Fruit fly (Drosophila melanogaster) whole organism, embryonic: ENCODE results near the gene pyd.

ENCODE experiments used
- Blimp-1 ChIP-seq: fragments of 200-800 bp; sonication (Bioruptor generic); optimal IDR thresholded peaks from 3 replicates; lab custom pipeline; 2018; ENCODE audit warnings: missing biosample characterization, missing genetic modification characterization, mild to moderate bottlenecking, moderate library complexity, missing genetic modification reagents
- CG10267 ChIP-seq: fragments of 200-800 bp; sonication (Bioruptor generic); optimal IDR thresholded peaks from 2 replicates; lab custom pipeline; 2018; ENCODE audit warnings: missing biosample characterization, mild to moderate bottlenecking, missing genetic modification characterization, moderate library complexity
- CG11504 ChIP-seq: fragments of 200-800 bp; sonication (Bioruptor generic); optimal IDR thresholded peaks from 3 replicates; lab custom pipeline; 2019; ENCODE audit warnings: missing biosample characterization, mild to moderate bottlenecking, missing genetic modification characterization, moderate library complexity
- CG11696 ChIP-seq: fragments of 200-800 bp; sonication (Bioruptor generic); IDR thresholded peaks from 2 replicates; pipeline ENCODE4 v1.3.6; 2022; ENCODE audit warnings: missing biosample characterization, missing genetic modification characterization
- CG12769 ChIP-seq: fragments of 200-800 bp; sonication (Bioruptor generic); optimal IDR thresholded peaks from 2 replicates; lab custom pipeline; 2019; ENCODE audit warnings: missing biosample characterization, mild to moderate bottlenecking, missing genetic modification characterization, moderate library complexity
- CG14014 ChIP-seq: fragments of 200-800 bp; sonication (Bioruptor generic); IDR thresholded peaks from 2 replicates; pipeline ENCODE4 v1.3.6; 2022; ENCODE audit warnings: missing biosample characterization, missing genetic modification characterization
- CG16779 ChIP-seq: fragments of 200-800 bp; sonication (Bioruptor generic); IDR thresholded peaks from 2 replicates; pipeline ENCODE4 v1.3.6; 2022; ENCODE audit warnings: missing biosample characterization, missing genetic modification characterization
- CG17361 ChIP-seq: fragments of 200-800 bp; sonication (Bioruptor generic); IDR thresholded peaks from 3 replicates; pipeline ENCODE4 v1.3.6; 2022; ENCODE audit warnings: missing biosample characterization, missing genetic modification characterization
- CG2712 ChIP-seq: fragments of 200-800 bp; optimal IDR thresholded peaks from 3 replicates; lab custom pipeline; 2019; ENCODE audit warnings: missing biosample characterization, mild to moderate bottlenecking, missing genetic modification characterization, moderate library complexity
- CG2875 ChIP-seq: fragments of 200-800 bp; sonication (Bioruptor generic); optimal IDR thresholded peaks from 2 replicates; lab custom pipeline; 2017; ENCODE audit warnings: missing biosample characterization, mild to moderate bottlenecking, missing genetic modification characterization, missing genetic modification reagents
- CG30020 ChIP-seq: fragments of 200-800 bp; optimal IDR thresholded peaks from 2 replicates; lab custom pipeline; 2019; ENCODE audit warnings: missing biosample characterization, mild to moderate bottlenecking, missing genetic modification characterization, moderate library complexity
- CG3065 ChIP-seq: fragments of 200-800 bp; sonication (Bioruptor generic); optimal IDR thresholded peaks from 2 replicates; lab custom pipeline; 2016; ENCODE audit warnings: missing biosample characterization, missing genetic modification characterization
- CG31365 ChIP-seq: fragments of 200-800 bp; sonication (Bioruptor generic); optimal IDR thresholded peaks from 2 replicates; lab custom pipeline; 2018; ENCODE audit warnings: missing biosample characterization, mild to moderate bottlenecking, missing genetic modification characterization
- CG31441 ChIP-seq: fragments of 200-800 bp; sonication (Bioruptor generic); IDR thresholded peaks from 2 replicates; pipeline ENCODE4 v1.3.6; 2022; ENCODE audit warnings: missing biosample characterization, missing genetic modification characterization
- CG3838 ChIP-seq: fragments of 200-800 bp; sonication (Bioruptor generic); optimal IDR thresholded peaks from 3 replicates; lab custom pipeline; 2016; ENCODE audit warnings: missing biosample characterization, missing genetic modification characterization
- CG3847 ChIP-seq: fragments of 200-800 bp; sonication (Bioruptor generic); IDR thresholded peaks from 2 replicates; pipeline ENCODE4 v1.3.6; 2022; ENCODE audit warnings: missing biosample characterization, missing genetic modification characterization
- CG4360 ChIP-seq: fragments of 200-800 bp; sonication (Bioruptor generic); IDR thresholded peaks from 2 replicates; pipeline ENCODE4 v1.3.6; 2022; ENCODE audit warnings: missing biosample characterization, missing genetic modification characterization
- CG4424 ChIP-seq: fragments of 200-800 bp; sonication (Bioruptor generic); optimal IDR thresholded peaks from 3 replicates; lab custom pipeline; 2016; ENCODE audit warnings: missing biosample characterization, missing genetic modification characterization
- CG7839 ChIP-seq: fragments of 200-800 bp; sonication (Bioruptor generic); optimal IDR thresholded peaks from 3 replicates; lab custom pipeline; 2018; ENCODE audit warnings: missing biosample characterization, mild to moderate bottlenecking, missing genetic modification characterization, moderate library complexity
- CG8924 ChIP-seq: fragments of 200-800 bp; optimal IDR thresholded peaks from 3 replicates; lab custom pipeline; 2019; ENCODE audit warnings: missing biosample characterization, mild to moderate bottlenecking, missing genetic modification characterization, moderate library complexity
- D ChIP-seq, 2 experiments: fragments of 200-800 bp in 1 of 2; fragments of >200 bp in 1 of 2; sonication (Bioruptor generic) in 1 of 2; optimal IDR thresholded peaks; 2 replicates in 1 of 2; 3 replicates in 1 of 2; lab custom pipeline; 2017; ENCODE audit warnings: mild to moderate bottlenecking in 1 of 2, missing biosample characterization in 1 of 2, missing genetic modification characterization in 1 of 2, missing genetic modification reagents in 1 of 2
- D19A ChIP-seq: fragments of 200-800 bp; optimal IDR thresholded peaks from 3 replicates; lab custom pipeline; 2019; ENCODE audit warnings: missing biosample characterization, mild to moderate bottlenecking, missing genetic modification characterization, moderate library complexity
- Drgx ChIP-seq: fragments of 200-800 bp; sonication (Bioruptor generic); IDR thresholded peaks from 2 replicates; pipeline ENCODE4 v1.3.6; 2022; ENCODE audit warnings: missing biosample characterization, missing genetic modification characterization
- E2f2 ChIP-seq: fragments of 200-800 bp; sonication (Bioruptor generic); IDR thresholded peaks from 2 replicates; pipeline ENCODE4 v1.3.6; 2022; ENCODE audit warnings: missing biosample characterization, missing genetic modification characterization
- ERR ChIP-seq: fragments of 200-800 bp; sonication (Bioruptor generic); optimal IDR thresholded peaks from 2 replicates; lab custom pipeline; 2016; ENCODE audit warnings: missing biosample characterization, missing genetic modification characterization
- HmgZ ChIP-seq: fragments of 200-800 bp; sonication (Bioruptor generic); optimal IDR thresholded peaks from 2 replicates; lab custom pipeline; 2018; ENCODE audit warnings: missing biosample characterization, mild to moderate bottlenecking, missing genetic modification characterization
- Hr51 ChIP-seq, 2 experiments: fragments of 200-800 bp; sonication (Bioruptor generic); optimal IDR thresholded peaks; 2 replicates in 1 of 2; 3 replicates in 1 of 2; lab custom pipeline; 2016 to 2018; ENCODE audit warnings: missing biosample characterization in 2 of 2, missing genetic modification characterization in 2 of 2, mild to moderate bottlenecking in 1 of 2, moderate library complexity in 1 of 2
- Med ChIP-seq: fragments of 200-800 bp; sonication (Bioruptor generic); peaks from one replicate; lab custom pipeline; 2016; ENCODE audit warnings: missing biosample characterization, missing genetic modification characterization, mild to moderate bottlenecking, inconsistent platforms, moderate library complexity
- NFAT ChIP-seq: fragments of 200-800 bp; sonication (Bioruptor generic); IDR thresholded peaks from 2 replicates; pipeline ENCODE4 v1.3.6; 2022; ENCODE audit warnings: missing biosample characterization, missing genetic modification characterization
- Oli ChIP-seq: fragments of 200-800 bp; sonication (Bioruptor generic); optimal IDR thresholded peaks from 2 replicates; lab custom pipeline; 2018; ENCODE audit warnings: missing biosample characterization, mild to moderate bottlenecking, missing genetic modification characterization, moderate library complexity
- Sox100B ChIP-seq: fragments of 200-800 bp; sonication (Bioruptor generic); optimal IDR thresholded peaks from 3 replicates; lab custom pipeline; 2018; ENCODE audit warnings: missing biosample characterization, mild to moderate bottlenecking, missing genetic modification characterization
- Sox102F ChIP-seq: fragments of 200-800 bp; sonication (Bioruptor generic); optimal IDR thresholded peaks from 2 replicates; lab custom pipeline; 2018; ENCODE audit warnings: missing biosample characterization, mild to moderate bottlenecking, missing genetic modification characterization, moderate library complexity
- Sry-β ChIP-seq: fragments of 200-800 bp; sonication (Bioruptor generic); optimal IDR thresholded peaks from 2 replicates; lab custom pipeline; 2018; ENCODE audit warnings: missing biosample characterization, mild to moderate bottlenecking, missing genetic modification characterization, moderate library complexity
- Ssrp ChIP-seq: fragments of 200-800 bp; sonication (Bioruptor generic); optimal IDR thresholded peaks from 2 replicates; lab custom pipeline; 2018; ENCODE audit warnings: missing biosample characterization, mild to moderate bottlenecking, missing genetic modification characterization, moderate library complexity
- cad ChIP-seq: fragments of >200 bp; optimal IDR thresholded peaks from 2 replicates; lab custom pipeline; 2017; ENCODE audit warnings: missing biosample characterization, missing genetic modification characterization
- crol ChIP-seq: fragments of 200-800 bp; sonication (Bioruptor generic); IDR thresholded peaks from 2 replicates; pipeline ENCODE4 v1.3.6; 2022; ENCODE audit warnings: missing biosample characterization, missing genetic modification characterization
- grau ChIP-seq: fragments of 200-800 bp; optimal IDR thresholded peaks from 3 replicates; lab custom pipeline; 2019; ENCODE audit warnings: missing biosample characterization, mild to moderate bottlenecking, missing genetic modification characterization, moderate library complexity
- gsb-n ChIP-seq: fragments of 200-800 bp; sonication (Bioruptor generic); optimal IDR thresholded peaks from 3 replicates; lab custom pipeline; 2018; ENCODE audit warnings: missing biosample characterization, mild to moderate bottlenecking, missing genetic modification characterization
- kni ChIP-seq: fragments of 200-800 bp; sonication (Bioruptor generic); optimal IDR thresholded peaks from 3 replicates; lab custom pipeline; 2017; ENCODE audit warnings: mild to moderate bottlenecking, missing biosample characterization, missing genetic modification reagents, missing genetic modification characterization
- slbo ChIP-seq: fragments of 200-800 bp; sonication (Bioruptor generic); IDR thresholded peaks from 2 replicates; pipeline ENCODE4 v1.3.6; 2022; ENCODE audit warnings: missing biosample characterization, missing genetic modification characterization
- tgo ChIP-seq: fragments of 200-800 bp; sonication (Bioruptor generic); IDR thresholded peaks from 3 replicates; pipeline ENCODE4 v1.3.6; 2022; ENCODE audit warnings: missing biosample characterization, missing genetic modification characterization
- unpg ChIP-seq: fragments of 200-800 bp; sonication (Bioruptor generic); optimal IDR thresholded peaks from 3 replicates; lab custom pipeline; 2018; ENCODE audit warnings: missing biosample characterization, mild to moderate bottlenecking, missing genetic modification characterization, moderate library complexity

The pyd gene

dm6 chr3R:8947757-8948428 is 16.2 kb upstream of the pyd start (continued):
- TF ChIP-seq CG31365 (tag; lab: Kevin White, UChicago) = no peak
- no peak for TF ChIP-seq Sry-β (GFP tag; lab: Kevin White, UChicago)
- no peak for TF ChIP-seq CG16779 (GFP tag; lab: Robert Waterston, UW)
- no peak for TF ChIP-seq CG3838
- peak in 1 of 2 experiments; percentile 33 for TF ChIP-seq Hr51 (GFP tag; optimal IDR thresholded peaks at IDR 0.05; lab: Kevin White, UChicago)
- peak; percentile 15 for TF ChIP-seq grau (tag; lab: Kevin White, UChicago)
- TF ChIP-seq E2f2 (GFP tag; lab: Robert Waterston, UW) = no peak
- peak; percentile 85 for TF ChIP-seq D19A (tag; lab: Kevin White, UChicago)
- 0 out of 2 replicates have a peak, but pooled peaks have one; percentile 14 for TF ChIP-seq Drgx
- TF ChIP-seq CG11504 = peak; percentile 58
- peak; percentile 52 for TF ChIP-seq CG2712 (tag; lab: Kevin White, UChicago)
- TF ChIP-seq NFAT (GFP tag; lab: Robert Waterston, UW) = no peak
- TF ChIP-seq Med (GFP tag; lab: Kevin White, UChicago) = peak; percentile 47
- peak; percentile 49; the same call in 1 of the 2 replicates for TF ChIP-seq CG31441 (GFP tag; lab: Robert Waterston, UW)
- no peak for TF ChIP-seq ERR
- TF ChIP-seq CG10267 (tag; lab: Kevin White, UChicago) = peak; percentile 17
- no peak for TF ChIP-seq CG2875 (GFP tag; lab: Kevin White, UChicago)
- TF ChIP-seq CG17361 = 0 out of 3 replicates have a peak, but pooled peaks have one; percentile 30
- TF ChIP-seq CG3847 (GFP tag; lab: Robert Waterston, UW) = no peak
- TF ChIP-seq CG7839 (tag; lab: Kevin White, UChicago) = peak; percentile 39
- TF ChIP-seq slbo (GFP tag; lab: Robert Waterston, UW) = no peak
- no peak for TF ChIP-seq HmgZ (tag; lab: Kevin White, UChicago)
- no peak for TF ChIP-seq gsb-n (tag; lab: Kevin White, UChicago)
- peak; percentile 25 for TF ChIP-seq Sox100B
- no peak for TF ChIP-seq cad (GFP tag; lab: Kevin White, UChicago)
- no peak for TF ChIP-seq CG11696
- TF ChIP-seq Oli (tag; lab: Kevin White, UChicago) = peak; percentile 11
- TF ChIP-seq CG3065 (GFP tag; lab: Kevin White, UChicago) = no peak
- TF ChIP-seq Ssrp (tag; lab: Kevin White, UChicago) = peak; percentile 38
- TF ChIP-seq unpg (GFP tag; lab: Kevin White, UChicago) = peak; percentile 19
- peak; percentile 66 for TF ChIP-seq Sox102F
- TF ChIP-seq CG8924 (tag; lab: Kevin White, UChicago) = peak; percentile 22
- no peak for TF ChIP-seq D (optimal IDR thresholded peaks at IDR 0.05; lab: Kevin White, UChicago)
- peak; percentile 3 for TF ChIP-seq D (GFP tag; optimal IDR thresholded peaks at IDR 0.05; lab: Kevin White, UChicago)
- TF ChIP-seq CG14014 (GFP tag; lab: Robert Waterston, UW) = no peak

- TF ChIP-seq CG4360 (GFP tag; lab: Robert Waterston, UW) = peak; percentile 24; the same call in 1 of the 2 replicates
- no peak for TF ChIP-seq CG12769 (tag; lab: Kevin White, UChicago)
- 0 out of 3 replicates have a peak, but pooled peaks have one; percentile 29 for TF ChIP-seq tgo (GFP tag; lab: Robert Waterston, UW)
- TF ChIP-seq Blimp-1 (GFP tag; lab: Kevin White, UChicago) = peak; percentile 94
- TF ChIP-seq CG30020 (tag; lab: Kevin White, UChicago) = no peak
- peak; percentile 83 for TF ChIP-seq kni (GFP tag; lab: Kevin White, UChicago)
- TF ChIP-seq CG4424 (GFP tag; lab: Kevin White, UChicago) = no peak
- peak; percentile 39; the same call in 1 of the 2 replicates for TF ChIP-seq crol (GFP tag; lab: Robert Waterston, UW)
Measured at dm6 chr3R:8946429-8946828, 14.7 kb upstream of the pyd start.
